Fruit fly (Drosophila melanogaster) whole organism, embryonic: ENCODE data around the gene UQCR-C1.

Experiments
- CG10147 ChIP-seq: fragments of 200-800 bp; sonication (Bioruptor generic); optimal IDR thresholded peaks from 2 replicates; lab custom pipeline; 2019; ENCODE audit warnings: missing biosample characterization, mild to moderate bottlenecking, missing genetic modification characterization, moderate library complexity
- CG11085 ChIP-seq: fragments of 200-800 bp; sonication (Bioruptor generic); IDR thresholded peaks from 2 replicates; pipeline ENCODE4 v1.3.6; 2022; ENCODE audit warnings: missing biosample characterization, missing genetic modification characterization
- CG11247 ChIP-seq: fragments of 200-800 bp; sonication (Bioruptor generic); IDR thresholded peaks from 2 replicates; pipeline ENCODE4 v1.3.6; 2022; ENCODE audit warnings: missing biosample characterization, missing genetic modification characterization
- CG12155 ChIP-seq: fragments of 200-800 bp; sonication (Bioruptor generic); optimal IDR thresholded peaks from 3 replicates; lab custom pipeline; 2016; ENCODE audit warnings: missing biosample characterization, missing genetic modification characterization
- CG13424 ChIP-seq: fragments of 200-800 bp; sonication (Bioruptor generic); optimal IDR thresholded peaks from 2 replicates; lab custom pipeline; 2019; ENCODE audit warnings: missing biosample characterization, mild to moderate bottlenecking, missing genetic modification characterization, moderate library complexity
- CG14710 ChIP-seq: fragments of 200-800 bp; sonication (Bioruptor generic); optimal IDR thresholded peaks from 3 replicates; lab custom pipeline; 2019; ENCODE audit warnings: missing biosample characterization, mild to moderate bottlenecking, missing genetic modification characterization, moderate library complexity
- CG16779 ChIP-seq: fragments of 200-800 bp; sonication (Bioruptor generic); IDR thresholded peaks from 2 replicates; pipeline ENCODE4 v1.3.6; 2022; ENCODE audit warnings: missing biosample characterization, missing genetic modification characterization
- CG16815 ChIP-seq: fragments of 200-800 bp; sonication (Bioruptor generic); optimal IDR thresholded peaks from 3 replicates; lab custom pipeline; 2017; ENCODE audit warnings: missing biosample characterization, mild to moderate bottlenecking, missing genetic modification characterization
- CG17186 ChIP-seq: fragments of 200-800 bp; sonication (Bioruptor generic); optimal IDR thresholded peaks from 3 replicates; lab custom pipeline; 2017; ENCODE audit warnings: missing biosample characterization, missing genetic modification reagents, missing genetic modification characterization
- CG17361 ChIP-seq: fragments of 200-800 bp; sonication (Bioruptor generic); IDR thresholded peaks from 3 replicates; pipeline ENCODE4 v1.3.6; 2022; ENCODE audit warnings: missing biosample characterization, missing genetic modification characterization
- CG17829 ChIP-seq: fragments of 200-800 bp; optimal IDR thresholded peaks from 2 replicates; lab custom pipeline; 2019; ENCODE audit warnings: missing biosample characterization, mild to moderate bottlenecking, missing genetic modification characterization, moderate library complexity
- CG1792 ChIP-seq: fragments of 200-800 bp; sonication (Bioruptor generic); optimal IDR thresholded peaks from 2 replicates; lab custom pipeline; 2016; ENCODE audit warnings: missing biosample characterization, missing genetic modification characterization
- CG1832 ChIP-seq: fragments of 200-800 bp; sonication (Bioruptor generic); optimal IDR thresholded peaks from 2 replicates; lab custom pipeline; 2017; ENCODE audit warnings: missing biosample characterization, mild to moderate bottlenecking, missing genetic modification characterization, inconsistent platforms
- CG31441 ChIP-seq: fragments of 200-800 bp; sonication (Bioruptor generic); IDR thresholded peaks from 2 replicates; pipeline ENCODE4 v1.3.6; 2022; ENCODE audit warnings: missing biosample characterization, missing genetic modification characterization
- CG33213 ChIP-seq: fragments of 200-800 bp; sonication (Bioruptor generic); optimal IDR thresholded peaks from 3 replicates; lab custom pipeline; 2016; ENCODE audit warnings: missing biosample characterization, missing genetic modification characterization
- CG33557 ChIP-seq: fragments of 200-800 bp; sonication (Bioruptor generic); optimal IDR thresholded peaks from 2 replicates; lab custom pipeline; 2019; ENCODE audit warnings: missing biosample characterization, mild to moderate bottlenecking, missing genetic modification characterization, moderate library complexity
- CG34376 ChIP-seq: fragments of 200-800 bp; sonication (Bioruptor generic); optimal IDR thresholded peaks from 2 replicates; lab custom pipeline; 2018; ENCODE audit warnings: missing biosample characterization, mild to moderate bottlenecking, missing genetic modification characterization
- CG4282 ChIP-seq: fragments of 200-800 bp; sonication (Bioruptor generic); optimal IDR thresholded peaks from 2 replicates; lab custom pipeline; 2016; ENCODE audit warnings: missing biosample characterization, missing genetic modification characterization
- CG4617 ChIP-seq: fragments of 200-800 bp; sonication (Bioruptor generic); optimal IDR thresholded peaks from 3 replicates; lab custom pipeline; 2016; ENCODE audit warnings: missing biosample characterization, missing genetic modification characterization, borderline replicate concordance
- CHES-1-like ChIP-seq: fragments of 200-800 bp; sonication (Bioruptor generic); optimal IDR thresholded peaks from 2 replicates; lab custom pipeline; 2016; ENCODE audit warnings: missing biosample characterization, missing genetic modification characterization
- D19A ChIP-seq: fragments of 200-800 bp; optimal IDR thresholded peaks from 3 replicates; lab custom pipeline; 2019; ENCODE audit warnings: missing biosample characterization, mild to moderate bottlenecking, missing genetic modification characterization, moderate library complexity
- Doc3 ChIP-seq: fragments of 200-800 bp; sonication (Bioruptor generic); IDR thresholded peaks from 3 replicates; pipeline ENCODE4 v1.3.6; 2022; ENCODE audit warnings: missing biosample characterization, missing genetic modification characterization; ENCODE audit not compliant: partially characterized antibody
- ERR ChIP-seq: fragments of 200-800 bp; sonication (Bioruptor generic); optimal IDR thresholded peaks from 2 replicates; lab custom pipeline; 2016; ENCODE audit warnings: missing biosample characterization, missing genetic modification characterization
- Elba2 ChIP-seq: fragments of 200-800 bp; sonication (Bioruptor generic); optimal IDR thresholded peaks from 3 replicates; lab custom pipeline; 2016; ENCODE audit warnings: missing biosample characterization, missing genetic modification characterization
- Fer1 ChIP-seq: fragments of 200-800 bp; sonication (Bioruptor generic); optimal IDR thresholded peaks from 2 replicates; lab custom pipeline; 2017; ENCODE audit warnings: missing biosample characterization, mild to moderate bottlenecking, missing genetic modification characterization
- HLH3B ChIP-seq: fragments of 200-800 bp; sonication (Bioruptor generic); IDR thresholded peaks from 2 replicates; pipeline ENCODE4 v1.3.6; 2022; ENCODE audit warnings: missing biosample characterization, missing genetic modification characterization
- HmgZ ChIP-seq: fragments of 200-800 bp; sonication (Bioruptor generic); optimal IDR thresholded peaks from 2 replicates; lab custom pipeline; 2018; ENCODE audit warnings: missing biosample characterization, mild to moderate bottlenecking, missing genetic modification characterization
- Myb ChIP-seq: fragments of 200-800 bp; sonication (Bioruptor generic); optimal IDR thresholded peaks from 2 replicates; lab custom pipeline; 2016; ENCODE audit warnings: missing biosample characterization, missing genetic modification characterization
- Ravus ChIP-seq: fragments of 200-800 bp; sonication (Bioruptor generic); IDR thresholded peaks from 2 replicates; pipeline ENCODE4 v1.3.6; 2022; ENCODE audit warnings: missing biosample characterization, missing genetic modification characterization
- Six4 ChIP-seq: fragments of 200-800 bp; sonication (Bioruptor generic); optimal IDR thresholded peaks from 2 replicates; lab custom pipeline; 2016; ENCODE audit warnings: missing biosample characterization, missing genetic modification characterization
- amos ChIP-seq: fragments of 200-800 bp; sonication (Bioruptor generic); IDR thresholded peaks from 2 replicates; pipeline ENCODE4 v1.3.6; 2022; ENCODE audit warnings: missing biosample characterization, missing genetic modification characterization; ENCODE audit not compliant: partially characterized antibody
- bab2 ChIP-seq: fragments of 200-800 bp; sonication (Bioruptor generic); optimal IDR thresholded peaks from 2 replicates; lab custom pipeline; 2016; ENCODE audit warnings: missing biosample characterization, missing genetic modification characterization
- bowl ChIP-seq: fragments of 200-800 bp; sonication (Bioruptor generic); IDR thresholded peaks from 2 replicates; pipeline ENCODE4 v1.3.6; 2022; ENCODE audit warnings: missing biosample characterization, missing genetic modification characterization
- crp ChIP-seq, 2 experiments: fragments of 200-800 bp; sonication (Bioruptor generic); optimal IDR thresholded peaks; 2 replicates in 1 of 2; 3 replicates in 1 of 2; lab custom pipeline; 2017; ENCODE audit warnings: missing biosample characterization in 2 of 2, missing genetic modification characterization in 2 of 2, mild to moderate bottlenecking in 1 of 2, moderate library complexity in 1 of 2
- fd3F ChIP-seq: fragments of 200-800 bp; sonication (Bioruptor generic); optimal IDR thresholded peaks from 2 replicates; lab custom pipeline; 2018; ENCODE audit warnings: missing biosample characterization, mild to moderate bottlenecking, missing genetic modification characterization, moderate library complexity
- gsb-n ChIP-seq: fragments of 200-800 bp; sonication (Bioruptor generic); optimal IDR thresholded peaks from 3 replicates; lab custom pipeline; 2018; ENCODE audit warnings: missing biosample characterization, mild to moderate bottlenecking, missing genetic modification characterization
- gt ChIP-seq: fragments of 200-800 bp; sonication (Bioruptor generic); IDR thresholded peaks from 2 replicates; pipeline ENCODE4 v1.3.6; 2022; ENCODE audit warnings: missing biosample characterization, missing genetic modification characterization
- hb ChIP-seq: fragments of 200-800 bp; sonication (Bioruptor generic); IDR thresholded peaks from 3 replicates; pipeline ENCODE4 v1.3.6; 2022; ENCODE audit warnings: missing biosample characterization, missing genetic modification characterization; ENCODE audit not compliant: partially characterized antibody
- her ChIP-seq: fragments of 200-800 bp; sonication (Bioruptor generic); optimal IDR thresholded peaks from 2 replicates; lab custom pipeline; 2016; ENCODE audit warnings: missing biosample characterization, missing genetic modification characterization
- ken ChIP-seq: fragments of 200-800 bp; sonication (Bioruptor generic); IDR thresholded peaks from 3 replicates; pipeline ENCODE4 v1.3.6; 2022; ENCODE audit warnings: missing biosample characterization, missing genetic modification characterization
- knrl ChIP-seq: fragments of 200-800 bp; sonication (Bioruptor generic); IDR thresholded peaks from 3 replicates; pipeline ENCODE4 v1.3.6; 2022; ENCODE audit warnings: missing biosample characterization, missing genetic modification characterization; ENCODE audit not compliant: partially characterized antibody
- mirr ChIP-seq: fragments of 200-800 bp; sonication (Bioruptor generic); optimal IDR thresholded peaks from 3 replicates; lab custom pipeline; 2018; ENCODE audit warnings: missing biosample characterization, mild to moderate bottlenecking, missing genetic modification characterization
- nmo ChIP-seq: fragments of 200-800 bp; sonication (Bioruptor generic); optimal IDR thresholded peaks from 2 replicates; lab custom pipeline; 2018; ENCODE audit warnings: missing biosample characterization, mild to moderate bottlenecking, missing genetic modification characterization, moderate library complexity
- otp ChIP-seq: fragments of 200-800 bp; sonication (Bioruptor generic); IDR thresholded peaks from 3 replicates; pipeline ENCODE4, ENCODE4 v1.3.6; 2022; ENCODE audit warnings: missing biosample characterization, missing genetic modification characterization
- phol ChIP-seq: fragments of 200-800 bp; sonication (Bioruptor generic); optimal IDR thresholded peaks from 3 replicates; lab custom pipeline; 2018; ENCODE audit warnings: missing biosample characterization, mild to moderate bottlenecking, missing genetic modification characterization, moderate library complexity
- repo ChIP-seq: fragments of 200-800 bp; sonication (Bioruptor generic); optimal IDR thresholded peaks from 2 replicates; lab custom pipeline; 2016; ENCODE audit warnings: missing biosample characterization, missing genetic modification characterization
- slbo ChIP-seq: fragments of 200-800 bp; sonication (Bioruptor generic); IDR thresholded peaks from 2 replicates; pipeline ENCODE4 v1.3.6; 2022; ENCODE audit warnings: missing biosample characterization, missing genetic modification characterization
- tap ChIP-seq: fragments of 200-800 bp; optimal IDR thresholded peaks from 3 replicates; lab custom pipeline; 2019; ENCODE audit warnings: missing biosample characterization, mild to moderate bottlenecking, missing genetic modification characterization, moderate library complexity
- zen2 ChIP-seq: fragments of 200-800 bp; sonication (Bioruptor generic); IDR thresholded peaks from 3 replicates; pipeline ENCODE4 v1.3.6; 2022; ENCODE audit warnings: missing biosample characterization, missing genetic modification characterization; ENCODE audit not compliant: partially characterized antibody
- zfh2 ChIP-seq: fragments of 200-800 bp; sonication (Bioruptor generic); optimal IDR thresholded peaks from 2 replicates; lab custom pipeline; 2016; ENCODE audit warnings: missing biosample characterization, missing genetic modification characterization

UQCR-C1 gene

DNA sequence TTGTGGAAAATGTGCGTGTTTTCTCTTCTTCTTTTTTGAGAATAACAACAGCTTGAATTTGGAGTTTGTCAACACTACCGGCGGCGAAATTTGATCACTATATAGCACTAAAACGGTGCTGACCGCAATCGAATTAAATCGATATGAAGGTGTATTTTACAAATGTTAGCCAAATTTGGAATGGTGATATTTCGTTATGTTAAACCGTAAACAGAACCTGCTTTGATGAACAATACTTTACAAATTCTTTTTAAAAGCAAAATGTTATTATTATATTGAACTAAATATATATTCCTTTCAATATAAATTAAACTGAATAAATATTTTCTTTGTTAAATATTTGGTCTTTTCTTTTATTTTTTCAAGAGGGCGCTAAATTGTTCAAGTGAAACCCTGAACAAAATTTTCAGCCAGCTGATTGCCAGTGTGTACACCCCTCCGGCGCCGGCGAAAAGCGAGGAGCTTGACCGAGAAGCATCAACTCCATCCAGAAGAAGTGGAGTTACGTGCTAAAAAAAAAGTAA lies 4.0 kb upstream of the UQCR-C1 start, which contains the start of the genes Rrp6, CG33331 and CG33332 (continued):
- TF ChIP-seq CG16815 (peak; percentile 54), Fer1 (GFP tag; lab: Kevin White, UChicago) (peak; percentile 83), CG11247 (peak; percentile 65), HmgZ (tag; lab: Kevin White, UChicago) (peak; percentile 45), CG33557 (GFP tag; lab: Kevin White, UChicago) (peak; percentile 45), nmo (peak; percentile 77), Doc3 (GFP tag; lab: Robert Waterston, UW) (peak; percentile 41; the same call in 1 of the 3 replicates), CHES-1-like (GFP tag; lab: Kevin White, UChicago) (peak; percentile 67), ken (peak; percentile 55; the same call in 1 of the 3 replicates), CG13424 (tag; lab: Kevin White, UChicago) (peak; percentile 75), CG1832 (GFP tag; lab: Kevin White, UChicago) (no peak), tap (tag; lab: Kevin White, UChicago) (no peak), Six4 (GFP tag; lab: Kevin White, UChicago) (peak; percentile 71), CG17186 (peak; percentile 54), zfh2 (peak; percentile 76), CG12155 (peak; percentile 81), CG16779 (GFP tag; lab: Robert Waterston, UW) (0 out of 2 replicates have a peak, but pooled peaks have one; percentile 21), repo (GFP tag; lab: Kevin White, UChicago) (peak; percentile 22), Ravus (no peak), gsb-n (tag; lab: Kevin White, UChicago) (no peak), CG11085 (GFP tag; lab: Robert Waterston, UW) (peak; percentile 61), gt (GFP tag; lab: Robert Waterston, UW) (no peak), mirr (peak; percentile 20), knrl (GFP tag; lab: Robert Waterston, UW) (peak; percentile 50), Myb (GFP tag; lab: Kevin White, UChicago) (peak; percentile 43), bowl (GFP tag; lab: Robert Waterston, UW) (no peak), her (GFP tag; lab: Kevin White, UChicago) (peak; percentile 33), CG34376 (GFP tag; lab: Kevin White, UChicago) (peak; percentile 59), CG17829 (tag; lab: Kevin White, UChicago) (peak; percentile 85), CG4282 (GFP tag; lab: Kevin White, UChicago) (peak; percentile 41), CG31441 (GFP tag; lab: Robert Waterston, UW) (no peak), CG17361 (GFP tag; lab: Robert Waterston, UW) (peak; percentile 87), zen2 (GFP tag; lab: Robert Waterston, UW) (peak; percentile 82), CG10147 (GFP tag; lab: Kevin White, UChicago) (peak; percentile 63), crp (GFP tag; optimal IDR thresholded peaks at IDR 0.05; lab: Kevin White, UChicago) (peak; percentile 45 to 92), CG1792 (GFP tag; lab: Kevin White, UChicago) (peak; percentile 41), otp (GFP tag; lab: Robert Waterston, UW) (no peak), fd3F (GFP tag; lab: Kevin White, UChicago) (peak; percentile 80), D19A (tag; lab: Kevin White, UChicago) (peak; percentile 64), bab2 (GFP tag; lab: Kevin White, UChicago) (peak; percentile 53), Elba2 (no peak), amos (GFP tag; lab: Robert Waterston, UW) (peak; percentile 56), ERR (peak; percentile 15), slbo (GFP tag; lab: Robert Waterston, UW) (peak; percentile 79), CG4617 (peak; percentile 63), CG33213 (GFP tag; lab: Kevin White, UChicago) (peak; percentile 49), phol (peak; percentile 80), HLH3B (GFP tag; lab: Robert Waterston, UW) (peak; percentile 40; the same call in 1 of the 2 replicates), CG14710 (peak; percentile 99), hb (GFP tag; lab: Robert Waterston, UW) (0 out of 3 replicates have a peak, but pooled peaks have one; percentile 44)
